Worm (Caenorhabditis elegans): Measurements from ENCODE around the gene sco-1.

DNA sequence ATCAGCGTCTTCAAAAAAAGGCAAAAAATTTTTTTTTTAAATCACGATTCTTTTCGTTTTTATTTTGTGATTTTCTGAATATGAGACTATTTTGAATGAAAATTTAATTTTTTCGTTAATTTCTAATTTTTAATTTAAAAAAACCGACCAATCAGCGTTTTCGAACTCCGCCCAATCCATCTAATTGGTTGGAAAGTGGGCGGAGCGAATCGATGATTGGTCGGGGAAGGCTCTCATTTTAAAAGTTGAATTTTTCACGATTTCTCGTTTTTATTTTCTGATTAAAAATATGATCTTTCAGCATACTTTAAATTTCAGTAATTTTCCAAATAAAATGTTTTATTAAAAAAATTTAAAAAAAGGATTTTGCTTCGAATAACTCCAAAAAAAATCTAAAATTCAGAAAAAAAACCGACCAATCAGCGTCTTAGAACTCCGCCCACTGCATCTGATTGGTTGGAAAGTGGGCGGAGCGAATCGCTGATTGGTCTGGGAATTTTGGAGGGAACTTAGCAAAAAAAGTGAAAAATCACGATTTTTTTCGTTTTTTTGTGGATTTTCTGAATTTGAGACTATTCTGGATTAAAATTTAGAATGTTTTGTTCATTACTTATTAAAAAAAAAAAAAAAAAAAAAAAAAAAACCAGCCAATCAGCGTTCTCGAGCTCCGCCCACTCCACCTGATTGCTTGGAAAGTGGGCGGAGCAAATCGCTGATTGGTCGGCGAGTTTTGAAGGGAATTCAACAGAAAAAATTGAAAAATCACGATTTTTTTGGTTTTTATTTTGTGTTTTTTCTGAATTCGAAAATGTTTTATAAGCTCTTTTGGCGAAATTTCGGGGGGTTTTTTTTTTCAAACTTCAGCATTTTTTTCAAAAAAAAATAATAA lies 14.9 kb upstream of the sco-1 start:
- TF ChIP-seq ZK546.5 (tag; optimal IDR thresholded peaks at IDR 0.05) = no peak
- no peak for TF ChIP-seq nhr-76 (tag; optimal IDR thresholded peaks at IDR 0.05)
- no peak for TF ChIP-seq ztf-11 (tag; optimal IDR thresholded peaks at IDR 0.05)
- TF ChIP-seq skn-1 (tag; optimal IDR thresholded peaks at IDR 0.05) = no peak
